Worm (Caenorhabditis elegans): Measurements from ENCODE around the gene ncs-4.

DNA sequence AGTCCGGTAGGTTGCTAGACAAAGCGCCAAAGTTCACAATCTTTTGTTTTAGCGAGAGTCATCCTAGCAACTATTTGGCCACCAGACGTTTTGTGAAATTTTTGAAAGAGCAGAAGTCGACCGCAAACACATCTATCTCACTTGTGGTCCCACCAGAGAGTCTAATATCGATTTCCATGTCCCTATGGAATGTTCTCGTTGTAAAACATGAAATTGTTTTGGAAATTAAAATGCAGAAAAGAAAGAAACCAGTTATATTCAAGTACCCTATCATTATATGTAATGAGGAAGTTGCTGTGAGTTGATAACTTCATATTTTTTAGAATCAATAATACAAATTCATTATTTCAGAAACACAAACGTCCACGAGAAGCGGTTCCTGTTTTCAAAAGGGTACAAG lies 8.4 kb downstream of the ncs-4 start:
- TF ChIP-seq snpc-4 (tag; optimal IDR thresholded peaks at IDR 0.05) (no peak), lsy-2 (tag; optimal IDR thresholded peaks at IDR 0.05) (no peak), unc-62 (GFP tag; optimal IDR thresholded peaks at IDR 0.05) (no peak), blmp-1 (tag; optimal IDR thresholded peaks at IDR 0.05; ENCODE audit: insufficient read depth) (no peak), lin-39 (tag; optimal IDR thresholded peaks at IDR 0.05) (no peak), ZK546.5 (tag; optimal IDR thresholded peaks at IDR 0.05) (no peak), gmeb-1 (tag; optimal IDR thresholded peaks at IDR 0.05) (no peak)

All from whole organism, L2 larva.